Fruit fly (Drosophila melanogaster) whole organism, prepupa: ENCODE results near the gene CG14971.

ENCODE experiments used
- CG3032 ChIP-seq: fragments of 200-800 bp; optimal IDR thresholded peaks from 2 replicates; lab custom pipeline; 2019; ENCODE audit warnings: missing biosample characterization, mild to moderate bottlenecking, missing genetic modification characterization, moderate library complexity
- CG6808 ChIP-seq: fragments of 200-800 bp; sonication (Bioruptor generic); optimal IDR thresholded peaks from 3 replicates; lab custom pipeline; 2017; ENCODE audit warnings: missing biosample characterization, missing genetic modification characterization, mild to moderate bottlenecking, moderate library complexity, missing genetic modification reagents
- CG8632 ChIP-seq: fragments of 200-800 bp; sonication (Bioruptor generic); optimal IDR thresholded peaks from 3 replicates; lab custom pipeline; 2016; ENCODE audit warnings: missing biosample characterization, missing genetic modification characterization
- Ets21C ChIP-seq: fragments of 200-800 bp; sonication (Bioruptor generic); optimal IDR thresholded peaks from 3 replicates; lab custom pipeline; 2016; ENCODE audit warnings: missing biosample characterization, missing genetic modification characterization
- Ets96B ChIP-seq: fragments of 200-800 bp; optimal IDR thresholded peaks from 2 replicates; lab custom pipeline; 2019; ENCODE audit warnings: missing biosample characterization, mild to moderate bottlenecking, missing genetic modification characterization, moderate library complexity
- Lpt ChIP-seq: fragments of 200-800 bp; sonication (Bioruptor generic); optimal IDR thresholded peaks from 3 replicates; lab custom pipeline; 2016; ENCODE audit warnings: missing biosample characterization, missing genetic modification characterization
- OdsH ChIP-seq: fragments of 200-800 bp; sonication (Bioruptor generic); optimal IDR thresholded peaks from 3 replicates; lab custom pipeline; 2016; ENCODE audit warnings: missing biosample characterization, missing genetic modification characterization
- Sox102F ChIP-seq: fragments of 200-800 bp; sonication (Bioruptor generic); optimal IDR thresholded peaks from 2 replicates; lab custom pipeline; 2016; ENCODE audit warnings: missing biosample characterization, mild to moderate bottlenecking, missing genetic modification characterization
- eg ChIP-seq: fragments of 200-800 bp; sonication (Bioruptor generic); IDR thresholded peaks from 3 replicates; pipeline ENCODE4 v1.3.6; 2022; ENCODE audit warnings: missing biosample characterization, missing genetic modification characterization
- esn ChIP-seq: fragments of 200-800 bp; sonication (Bioruptor generic); optimal IDR thresholded peaks from 2 replicates; lab custom pipeline; 2016; ENCODE audit warnings: missing biosample characterization, mild to moderate bottlenecking, missing genetic modification characterization, moderate library complexity
- fd85E ChIP-seq: fragments of 200-800 bp; sonication (Bioruptor generic); optimal IDR thresholded peaks from 3 replicates; lab custom pipeline; 2016; ENCODE audit warnings: missing biosample characterization, missing genetic modification characterization
- fkh ChIP-seq: fragments of 200-800 bp; sonication (Bioruptor generic); optimal IDR thresholded peaks from 3 replicates; lab custom pipeline; 2017; ENCODE audit warnings: missing biosample characterization, mild to moderate bottlenecking, missing genetic modification characterization, moderate library complexity
- svp ChIP-seq: fragments of 200-800 bp; sonication (Bioruptor generic); peaks from one replicate; lab custom pipeline; 2016; ENCODE audit warnings: missing biosample characterization, missing genetic modification characterization
- vri ChIP-seq: fragments of 200-800 bp; sonication (Bioruptor generic); optimal IDR thresholded peaks from 3 replicates; lab custom pipeline; 2016; ENCODE audit warnings: missing biosample characterization, mild to moderate bottlenecking, missing genetic modification characterization

DNA sequence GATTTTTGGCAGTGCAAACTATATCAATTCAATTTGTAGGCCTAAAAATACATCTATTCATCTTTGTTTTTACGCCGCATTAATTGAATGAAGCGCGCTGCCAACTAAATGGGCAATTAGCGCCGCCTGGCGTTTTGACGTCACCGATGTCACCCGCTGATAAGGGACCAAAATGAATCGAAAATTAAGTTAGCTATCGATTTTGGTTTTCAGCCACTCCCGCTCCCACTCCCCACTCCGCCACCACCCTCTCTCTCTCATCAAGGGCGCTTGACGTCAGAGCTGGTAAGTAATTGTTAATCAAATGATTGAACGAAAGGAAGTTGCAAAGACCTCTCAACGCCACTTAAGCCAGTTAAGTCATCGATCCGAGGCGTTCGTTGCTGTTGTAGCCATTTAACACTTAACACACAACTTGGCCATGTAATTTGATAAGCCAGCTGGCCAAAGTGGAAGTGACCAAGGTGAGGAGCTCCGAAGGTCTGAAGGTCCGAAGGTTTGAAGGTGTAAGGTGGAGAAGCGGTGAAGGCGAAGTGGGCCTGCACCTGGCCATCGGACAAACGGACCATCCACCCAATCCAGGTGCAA lies 40.0 kb downstream of the CG14971 start:
- no peak for TF ChIP-seq Ets96B
- TF ChIP-seq Sox102F (GFP tag; lab: Kevin White, UChicago): no peak
- no peak for TF ChIP-seq svp (GFP tag; lab: Kevin White, UChicago)
- TF ChIP-seq fkh (GFP tag; lab: Kevin White, UChicago): no peak
- no peak for TF ChIP-seq fd85E (GFP tag; lab: Kevin White, UChicago)
- no peak for TF ChIP-seq CG6808
- no peak for TF ChIP-seq OdsH (GFP tag; lab: Kevin White, UChicago)
- no peak for TF ChIP-seq Lpt
- TF ChIP-seq Ets21C (GFP tag; lab: Kevin White, UChicago): no peak
- TF ChIP-seq vri: no peak
- no peak for TF ChIP-seq CG8632
- TF ChIP-seq eg (GFP tag; lab: Robert Waterston, UW): no peak
- no peak for TF ChIP-seq esn (GFP tag; lab: Kevin White, UChicago)
- TF ChIP-seq CG3032: no peak
